Worm (Caenorhabditis elegans) whole organism, L1 larva: ENCODE data around the gene F47B7.4.
A peak's percentile ranks its signal among the peaks of the same experiment; 100 is the strongest.

ENCODE experiments used
- C04F5.9 ChIP-seq: sonication (generic microtip); optimal IDR thresholded peaks from 2 replicates; lab custom pipeline; 2016; ENCODE audit warnings: missing genetic modification characterization, missing compliant biosample characterization
- C16A3.4 ChIP-seq: fragments of 150-350 bp; optimal IDR thresholded peaks from 2 replicates; lab custom pipeline; 2014; ENCODE audit warnings: missing biosample characterization, missing genetic modification characterization
- C34B4.2 ChIP-seq: sonication (generic microtip); optimal IDR thresholded peaks from 2 replicates; lab custom pipeline; 2017; ENCODE audit warnings: mild to moderate bottlenecking, missing genetic modification characterization, missing compliant biosample characterization
- aly-2 ChIP-seq: fragments of 150-350 bp; optimal IDR thresholded peaks from 2 replicates; lab custom pipeline; 2014; ENCODE audit warnings: missing biosample characterization, missing genetic modification characterization
- blmp-1 ChIP-seq: fragments of 150-350 bp; optimal IDR thresholded peaks from 2 replicates; lab custom pipeline; 2014; ENCODE audit warnings: missing biosample characterization, missing genetic modification characterization
- ceh-63 ChIP-seq: fragments of 200-800 bp; sonication (Bioruptor generic); optimal IDR thresholded peaks from 2 replicates; lab custom pipeline; 2018; ENCODE audit warnings: mild to moderate bottlenecking, missing genetic modification characterization, missing compliant biosample characterization
- ceh-8 ChIP-seq: fragments of 200-800 bp; sonication (Bioruptor generic); optimal IDR thresholded peaks from 2 replicates; lab custom pipeline; 2018; ENCODE audit warnings: mild to moderate bottlenecking, missing genetic modification characterization, moderate library complexity, missing compliant biosample characterization
- dpl-1 ChIP-seq, 3 experiments: fragments of 150-350 bp in 2 of 3; sonication (generic microtip) in 1 of 3; optimal IDR thresholded peaks; 2 replicates each; lab custom pipeline; 2014 to 2017; ENCODE audit warnings: missing biosample characterization in 3 of 3, missing genetic modification characterization in 3 of 3, missing genetic modification reagents in 3 of 3
- dsc-1 ChIP-seq: sonication (generic microtip); optimal IDR thresholded peaks from 2 replicates; lab custom pipeline; 2016; ENCODE audit warnings: mild to moderate bottlenecking, missing genetic modification characterization, missing compliant biosample characterization
- efl-1 ChIP-seq, 4 experiments: fragments of 150-350 bp; optimal IDR thresholded peaks in 3 of 4; peaks in 1 of 4; 1 replicate in 1 of 4; 2 replicates in 3 of 4; lab custom pipeline; 2014; ENCODE audit warnings: missing biosample characterization in 2 of 4, missing genetic modification characterization in 2 of 4, missing genetic modification reagents in 2 of 4
- efl-3 ChIP-seq: fragments of 200-800 bp; sonication (Bioruptor generic); optimal IDR thresholded peaks from 2 replicates; lab custom pipeline; 2018; ENCODE audit warnings: mild to moderate bottlenecking, missing genetic modification characterization, missing compliant biosample characterization
- egl-27 ChIP-seq, 2 experiments: fragments of 150-350 bp in 1 of 2; sonication (generic microtip); optimal IDR thresholded peaks; 3 replicates each; lab custom pipeline; 2017 to 2018; ENCODE audit warnings: missing biosample characterization in 2 of 2, missing genetic modification characterization in 2 of 2, missing genetic modification reagents in 2 of 2
- fkh-8 ChIP-seq: sonication (generic microtip); optimal IDR thresholded peaks from 2 replicates; lab custom pipeline; 2016; ENCODE audit warnings: mild to moderate bottlenecking, missing genetic modification characterization, missing compliant biosample characterization
- fos-1 ChIP-seq: fragments of 150-350 bp; optimal IDR thresholded peaks from 2 replicates; lab custom pipeline; 2014; ENCODE audit warnings: missing biosample characterization, missing genetic modification characterization
- hlh-4 ChIP-seq: sonication (generic microtip); optimal IDR thresholded peaks from 2 replicates; lab custom pipeline; 2016; ENCODE audit warnings: mild to moderate bottlenecking, missing genetic modification characterization, missing compliant biosample characterization
- hpl-2 ChIP-seq: fragments of 150-350 bp; optimal IDR thresholded peaks from 2 replicates; lab custom pipeline; 2014; ENCODE audit warnings: missing biosample characterization, missing genetic modification reagents, missing genetic modification characterization
- irx-1 ChIP-seq: sonication (generic microtip); optimal IDR thresholded peaks from 2 replicates; lab custom pipeline; 2016; ENCODE audit warnings: missing genetic modification characterization, missing compliant biosample characterization
- jun-1 ChIP-seq: fragments of 150-350 bp; optimal IDR thresholded peaks from 2 replicates; lab custom pipeline; 2014; ENCODE audit warnings: missing biosample characterization, missing genetic modification reagents, missing genetic modification characterization
- lin-35 ChIP-seq, 2 experiments: fragments of 150-350 bp; optimal IDR thresholded peaks; 2 replicates each; lab custom pipeline; 2014; ENCODE audit warnings: missing biosample characterization in 2 of 2, missing genetic modification characterization in 2 of 2, missing genetic modification reagents in 2 of 2
- lin-39 ChIP-seq: fragments of 150-350 bp; optimal IDR thresholded peaks from 2 replicates; lab custom pipeline; 2014; ENCODE audit warnings: missing biosample characterization, missing genetic modification reagents, missing genetic modification characterization
- lir-3 ChIP-seq: sonication (generic microtip); optimal IDR thresholded peaks from 2 replicates; lab custom pipeline; 2016; ENCODE audit warnings: mild to moderate bottlenecking, missing genetic modification characterization, moderate library complexity, missing compliant biosample characterization; ENCODE audit not compliant: poor library complexity
- lsy-2 ChIP-seq, 2 experiments: fragments of 150-350 bp; optimal IDR thresholded peaks; 2 replicates each; lab custom pipeline; 2014; ENCODE audit warnings: missing biosample characterization in 2 of 2, missing genetic modification characterization in 2 of 2
- mab-9 ChIP-seq: fragments of 200-800 bp; sonication (Bioruptor generic); IDR thresholded peaks from 2 replicates; pipeline ENCODE4 v1.3.6; 2022; ENCODE audit warnings: missing genetic modification reagents, missing genetic modification characterization, missing compliant biosample characterization
- mdl-1 ChIP-seq, 2 experiments: fragments of 150-350 bp; optimal IDR thresholded peaks; 2 replicates each; lab custom pipeline; 2014 to 2017; ENCODE audit warnings: missing biosample characterization in 2 of 2, missing genetic modification characterization in 2 of 2, inconsistent platforms in 1 of 2
- nhr-11 ChIP-seq: fragments of 150-350 bp; optimal IDR thresholded peaks from 2 replicates; lab custom pipeline; 2014; ENCODE audit warnings: missing biosample characterization, missing genetic modification characterization
- nhr-19 ChIP-seq: fragments of 200-800 bp; sonication (Bioruptor generic); conservative IDR thresholded peaks from 2 replicates; pipeline ENCODE4 v1.3.6; 2022; ENCODE audit warnings: missing genetic modification characterization, missing compliant biosample characterization
- nhr-237 ChIP-seq: fragments of 150-350 bp; optimal IDR thresholded peaks from 2 replicates; lab custom pipeline; 2014; ENCODE audit warnings: missing biosample characterization, missing genetic modification characterization
- nhr-47 ChIP-seq: sonication (generic microtip); optimal IDR thresholded peaks from 2 replicates; lab custom pipeline; 2016; ENCODE audit warnings: mild to moderate bottlenecking, missing genetic modification characterization, moderate library complexity, missing compliant biosample characterization
- nhr-90 ChIP-seq: sonication (generic microtip); optimal IDR thresholded peaks from 2 replicates; lab custom pipeline; 2016; ENCODE audit warnings: mild to moderate bottlenecking, missing genetic modification characterization, missing compliant biosample characterization; ENCODE audit not compliant: poor library complexity
- pag-3 ChIP-seq: sonication (generic microtip); optimal IDR thresholded peaks from 2 replicates; lab custom pipeline; 2017; ENCODE audit warnings: missing genetic modification characterization, mild to moderate bottlenecking, missing compliant biosample characterization, antibody characterized with exemption, borderline replicate concordance; ENCODE audit not compliant: insufficient read depth
- pax-3 ChIP-seq: fragments of 200-800 bp; sonication (Bioruptor generic); optimal IDR thresholded peaks from 2 replicates; lab custom pipeline; 2018; ENCODE audit warnings: mild to moderate bottlenecking, missing genetic modification characterization, moderate library complexity, missing compliant biosample characterization
- pqm-1 ChIP-seq: sonication (generic microtip); optimal IDR thresholded peaks from 3 replicates; lab custom pipeline; 2017; ENCODE audit warnings: missing biosample characterization, missing genetic modification characterization
- rnt-1 ChIP-seq: sonication (generic microtip); optimal IDR thresholded peaks from 2 replicates; lab custom pipeline; 2016; ENCODE audit warnings: mild to moderate bottlenecking, missing genetic modification characterization, moderate library complexity, missing compliant biosample characterization
- skn-1 ChIP-seq: fragments of 150-350 bp; optimal IDR thresholded peaks from 2 replicates; lab custom pipeline; 2014; ENCODE audit warnings: missing biosample characterization, missing genetic modification characterization
- snu-23 ChIP-seq: sonication (generic microtip); optimal IDR thresholded peaks from 2 replicates; lab custom pipeline; 2016; ENCODE audit warnings: missing genetic modification characterization, missing compliant biosample characterization
- sup-37 ChIP-seq: fragments of 200-800 bp; sonication (Bioruptor generic); optimal IDR thresholded peaks from 2 replicates; lab custom pipeline; 2018; ENCODE audit warnings: mild to moderate bottlenecking, missing genetic modification characterization, missing compliant biosample characterization
- swsn-7 ChIP-seq: sonication (generic microtip); optimal IDR thresholded peaks from 2 replicates; lab custom pipeline; 2016; ENCODE audit warnings: missing genetic modification characterization, missing compliant biosample characterization
- tlp-1 ChIP-seq: fragments of 150-350 bp; optimal IDR thresholded peaks from 2 replicates; lab custom pipeline; 2014; ENCODE audit warnings: missing biosample characterization, missing genetic modification characterization
- unc-86 ChIP-seq: sonication (generic microtip); optimal IDR thresholded peaks from 2 replicates; lab custom pipeline; 2016; ENCODE audit warnings: missing genetic modification characterization, missing compliant biosample characterization
- vab-15 ChIP-seq: sonication (generic microtip); optimal IDR thresholded peaks from 2 replicates; lab custom pipeline; 2017; ENCODE audit warnings: missing genotype, mild to moderate bottlenecking, missing genetic modification characterization, missing compliant biosample characterization
- zip-4 ChIP-seq: fragments of 200-800 bp; sonication (Bioruptor generic); optimal IDR thresholded peaks from 2 replicates; lab custom pipeline; 2018; ENCODE audit warnings: mild to moderate bottlenecking, missing genetic modification characterization, moderate library complexity, missing compliant biosample characterization

F47B7.4 gene

DNA sequence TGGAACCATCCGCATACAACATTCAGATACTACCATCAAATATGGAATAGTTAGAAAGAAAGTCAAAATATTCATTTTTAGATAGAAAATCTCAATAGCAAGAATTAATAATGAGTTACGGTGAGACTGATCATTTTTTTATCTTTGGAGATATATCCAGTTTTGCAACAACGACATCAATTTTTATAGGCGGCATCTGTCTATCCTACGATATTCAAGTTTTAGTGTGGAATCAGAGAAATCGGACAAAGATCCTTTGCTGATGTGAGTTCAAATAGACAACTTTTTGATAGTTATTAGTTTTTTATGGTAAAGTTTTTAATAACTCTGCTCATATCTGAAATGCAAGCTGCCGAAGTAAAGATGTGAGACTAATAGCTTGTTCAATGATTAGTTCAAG is at the start of gene F47B7.4:
TSS of gene F47B7.4 (minus strand) at position 101 of the 400 bp plus-strand sequence.
- no peak for TF ChIP-seq nhr-47 (tag; lab: Kevin White, UChicago)
- no peak for TF ChIP-seq rnt-1
- TF ChIP-seq lin-35 (GFP tag; optimal IDR thresholded peaks at IDR 0.05; lab: Kevin White, UChicago): no peak
- no peak for TF ChIP-seq C04F5.9 (tag; lab: Kevin White, UChicago)
- TF ChIP-seq C16A3.4 (tag; lab: Kevin White, UChicago): no peak

DNA sequence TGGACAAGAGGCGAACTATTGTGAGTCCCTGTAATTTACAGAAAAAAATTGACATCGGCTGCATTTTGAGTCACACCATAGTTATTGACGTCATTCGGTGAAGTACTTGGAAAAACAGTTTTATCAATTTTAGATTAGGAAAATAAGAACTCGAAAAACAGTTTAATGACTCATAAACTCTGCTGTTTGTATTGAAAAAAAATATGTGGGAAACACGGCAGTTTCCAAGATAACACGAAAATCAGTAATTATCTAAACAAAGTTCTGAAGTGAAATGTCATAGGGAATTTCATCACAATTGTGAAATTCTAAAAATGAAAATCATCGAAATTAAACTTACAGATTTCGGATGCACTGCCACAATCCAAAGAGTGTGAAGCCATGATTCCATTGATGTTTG is 48.4 kb upstream of the F47B7.4 start:
- TF ChIP-seq pax-3 (tag; lab: Kevin White, UChicago): no peak
- TF ChIP-seq nhr-19: no peak
- TF ChIP-seq mab-9 (GFP tag; lab: Robert Waterston, UW): no peak
- no peak for TF ChIP-seq efl-3 (GFP tag; lab: Kevin White, UChicago)
- TF ChIP-seq egl-27 (tag; optimal IDR thresholded peaks at IDR 0.05; lab: Kevin White, UChicago): no peak
- TF ChIP-seq jun-1 (tag; lab: Kevin White, UChicago): no peak
- TF ChIP-seq nhr-90 (tag; lab: Kevin White, UChicago): no peak
- no peak for TF ChIP-seq nhr-11 (tag; lab: Kevin White, UChicago)
- no peak for TF ChIP-seq fos-1 (tag; lab: Kevin White, UChicago)
- no peak for TF ChIP-seq hpl-2 (GFP tag; lab: Kevin White, UChicago)
- TF ChIP-seq ceh-63 (GFP tag; lab: Kevin White, UChicago): no peak
- no peak for TF ChIP-seq lin-39 (tag; lab: Kevin White, UChicago)

DNA sequence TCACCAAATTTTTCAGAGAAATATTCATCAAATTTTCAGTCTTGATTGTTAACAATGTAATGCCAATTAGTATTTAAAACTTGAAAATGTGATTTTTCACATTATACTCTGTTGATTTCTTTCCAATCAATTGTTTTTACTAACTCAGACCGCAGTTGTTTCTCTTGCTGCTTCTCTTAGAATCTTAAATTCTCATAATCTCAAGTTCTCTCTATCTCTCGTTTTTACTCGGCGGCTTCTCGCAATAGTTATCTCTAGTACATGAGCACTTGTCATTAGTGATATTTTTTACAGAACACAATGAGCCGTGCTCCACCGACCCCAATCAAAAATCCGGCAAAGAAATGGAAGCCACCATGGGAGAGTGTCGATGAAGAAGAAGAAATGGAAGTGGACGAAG is 40.7 kb upstream of the F47B7.4 start, which contains the start of gene F35A5.1:
TSS of gene F35A5.1 (plus strand) at position 301 of the 400 bp plus-strand sequence.
- TF ChIP-seq sup-37 (GFP tag; lab: Kevin White, UChicago) (no peak), fkh-8 (tag; lab: Kevin White, UChicago) (no peak), nhr-11 (tag; lab: Kevin White, UChicago) (no peak), pax-3 (tag; lab: Kevin White, UChicago) (no peak), lir-3 (tag; lab: Kevin White, UChicago) (no peak), egl-27 (tag; optimal IDR thresholded peaks at IDR 0.05; lab: Kevin White, UChicago) (no peak), dpl-1 (GFP tag; optimal IDR thresholded peaks at IDR 0.05; lab: Kevin White, UChicago) (no peak)

DNA sequence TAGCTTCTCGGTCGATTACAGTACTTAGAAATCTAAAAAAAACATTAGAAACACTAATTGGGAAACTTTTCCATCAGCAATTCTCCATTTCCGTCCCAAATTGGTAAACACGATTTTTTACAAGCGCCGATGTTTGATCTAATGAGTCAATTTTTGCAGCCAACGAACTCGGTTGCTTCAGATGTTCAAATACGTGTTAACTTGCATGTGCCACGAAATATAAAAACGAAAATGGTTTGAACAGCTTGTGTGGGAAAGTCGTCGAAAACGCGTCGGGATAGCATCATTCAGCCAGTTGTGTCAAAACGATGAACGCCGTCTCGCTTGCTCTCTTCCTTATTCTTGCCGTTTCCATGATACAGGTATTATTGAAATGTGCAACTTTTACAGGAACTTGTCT is 38.4 kb upstream of the F47B7.4 start, which contains the start of gene F35A5.2:
TSS of gene F35A5.2 (plus strand) at position 301 of the 400 bp plus-strand sequence.
- TF ChIP-seq fos-1 (tag; lab: Kevin White, UChicago): no peak
- TF ChIP-seq lir-3 (tag; lab: Kevin White, UChicago): no peak
- TF ChIP-seq C34B4.2 (tag; lab: Kevin White, UChicago): no peak
- TF ChIP-seq jun-1 (tag; lab: Kevin White, UChicago): no peak

DNA sequence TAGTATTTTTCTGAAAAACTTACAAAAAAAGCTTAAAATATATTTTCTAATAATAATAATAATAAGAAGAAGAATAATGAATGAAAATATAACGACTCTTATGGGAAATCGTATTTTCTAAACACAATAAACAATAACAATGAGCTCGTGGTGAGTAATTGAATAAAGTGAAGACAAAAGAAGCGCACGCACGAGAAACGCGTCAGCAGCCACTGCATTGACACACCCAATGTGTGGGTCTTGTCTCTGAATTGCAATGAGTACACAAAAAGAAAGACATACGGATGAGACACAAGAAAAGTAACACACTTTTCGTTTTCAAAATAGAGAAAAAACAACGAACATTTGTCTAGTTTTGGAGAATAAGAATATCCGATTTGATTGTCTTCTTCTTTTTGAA is 36.9 kb upstream of the F47B7.4 start, which contains the start of gene F35A5.8:
TSS of gene F35A5.8 (minus strand) at position 151 of the 400 bp plus-strand sequence.
- no peak for TF ChIP-seq vab-15 (tag; lab: Kevin White, UChicago)
- TF ChIP-seq swsn-7 (tag; lab: Kevin White, UChicago): peak; percentile 86
- TF ChIP-seq blmp-1 (tag; lab: Kevin White, UChicago): peak; percentile 76
- TF ChIP-seq mdl-1 (tag; optimal IDR thresholded peaks at IDR 0.05; lab: Kevin White, UChicago): peak in 1 of 2 experiments; percentile 54
- TF ChIP-seq C16A3.4 (tag; lab: Kevin White, UChicago): peak; percentile 85
- TF ChIP-seq nhr-237 (tag; lab: Kevin White, UChicago): no peak
- TF ChIP-seq sup-37 (GFP tag; lab: Kevin White, UChicago): peak; percentile 30
- no peak for TF ChIP-seq hlh-4 (tag; lab: Kevin White, UChicago)
- peak; percentile 31 for TF ChIP-seq zip-4 (GFP tag; lab: Kevin White, UChicago)
- TF ChIP-seq egl-27 (tag; optimal IDR thresholded peaks at IDR 0.05; lab: Kevin White, UChicago): no peak
- no peak for TF ChIP-seq pqm-1 (tag; lab: Kevin White, UChicago)
- TF ChIP-seq pax-3 (tag; lab: Kevin White, UChicago): no peak
- TF ChIP-seq dsc-1 (tag; lab: Kevin White, UChicago): peak; percentile 88
- TF ChIP-seq tlp-1 (tag; lab: Kevin White, UChicago): no peak
- peak; percentile 54 to 64 for TF ChIP-seq efl-1 (optimal IDR thresholded peaks at IDR 0.05; lab: Kevin White, UChicago)
- peak; percentile 48 to 96 for TF ChIP-seq efl-1 (GFP tag; optimal IDR thresholded peaks at IDR 0.05 in 1 of 2; lab: Kevin White, UChicago)
- peak; percentile 54 for TF ChIP-seq ceh-8 (GFP tag; lab: Kevin White, UChicago)
- TF ChIP-seq aly-2 (tag; lab: Kevin White, UChicago): peak; percentile 0
- peak; percentile 31 for TF ChIP-seq nhr-11 (tag; lab: Kevin White, UChicago)
- peak; percentile 70 for TF ChIP-seq unc-86 (tag; lab: Kevin White, UChicago)
- peak; percentile 83 for TF ChIP-seq lsy-2 (tag; optimal IDR thresholded peaks at IDR 0.05; lab: Kevin White, UChicago)
- TF ChIP-seq jun-1 (tag; lab: Kevin White, UChicago): peak; percentile 20
- TF ChIP-seq pag-3 (tag; lab: Kevin White, UChicago): peak; percentile 20
- TF ChIP-seq irx-1 (tag; lab: Kevin White, UChicago): peak; percentile 71
- TF ChIP-seq skn-1: peak; percentile 28
- no peak for TF ChIP-seq C34B4.2 (tag; lab: Kevin White, UChicago)
- TF ChIP-seq snu-23 (GFP tag; lab: Kevin White, UChicago): peak; percentile 89
